Fruit fly (Drosophila melanogaster) whole organism, prepupa: ENCODE results near the gene CrebA.

ENCODE experiments used
- CG8632 ChIP-seq: fragments of 200-800 bp; sonication (Bioruptor generic); optimal IDR thresholded peaks from 3 replicates; lab custom pipeline; 2016; ENCODE audit warnings: missing biosample characterization, missing genetic modification characterization
- fd85E ChIP-seq: fragments of 200-800 bp; sonication (Bioruptor generic); optimal IDR thresholded peaks from 3 replicates; lab custom pipeline; 2016; ENCODE audit warnings: missing biosample characterization, missing genetic modification characterization
- salr ChIP-seq, 2 experiments: fragments of 200-800 bp; sonication (Bioruptor generic); optimal IDR thresholded peaks; 3 replicates each; lab custom pipeline; 2016 to 2018; ENCODE audit warnings: missing biosample characterization in 2 of 2, missing genetic modification characterization in 2 of 2, mild to moderate bottlenecking in 1 of 2

- no peak for TF ChIP-seq fd85E (GFP tag; lab: Kevin White, UChicago)
- no peak for TF ChIP-seq CG8632 (GFP tag; lab: Kevin White, UChicago)
- TF ChIP-seq salr (GFP tag; optimal IDR thresholded peaks at IDR 0.05; lab: Kevin White, UChicago): no peak
These were observed 52.5 kb downstream of the CrebA start, which contains the start of gene CG7656 for dm6 chr3L:15587445-15588381.
